Worm (Caenorhabditis elegans) whole organism, mixed stage, embryonic: ENCODE measurements around the gene cut-2.
A peak's percentile ranks its signal among the peaks of the same experiment; 100 is the strongest.

Experiments
- M03D4.4 ChIP-seq: sonication (generic microtip); optimal IDR thresholded peaks from 2 replicates; lab custom pipeline; 2017; ENCODE audit warnings: mild to moderate bottlenecking, missing genetic modification characterization, missing compliant biosample characterization
- bed-3 ChIP-seq: fragments of 200-800 bp; sonication (Bioruptor generic); optimal IDR thresholded peaks from 3 replicates; lab custom pipeline; 2018; ENCODE audit warnings: mild to moderate bottlenecking, missing genetic modification characterization, moderate library complexity, missing compliant biosample characterization
- blmp-1 ChIP-seq: fragments of 150-350 bp; optimal IDR thresholded peaks from 2 replicates; lab custom pipeline; 2014; ENCODE audit warnings: missing biosample characterization, missing genetic modification characterization
- ceh-39 ChIP-seq: fragments of 150-350 bp; optimal IDR thresholded peaks from 2 replicates; lab custom pipeline; 2014; ENCODE audit warnings: missing biosample characterization, missing genetic modification characterization
- ceh-43 ChIP-seq: fragments of 200-800 bp; sonication (Bioruptor generic); optimal IDR thresholded peaks from 2 replicates; lab custom pipeline; 2018; ENCODE audit warnings: mild to moderate bottlenecking, missing genetic modification characterization, moderate library complexity, missing compliant biosample characterization
- ceh-83 ChIP-seq: fragments of 200-800 bp; sonication (Bioruptor generic); optimal IDR thresholded peaks from 2 replicates; lab custom pipeline; 2018; ENCODE audit warnings: mild to moderate bottlenecking, missing genetic modification characterization, missing compliant biosample characterization
- ces-1 ChIP-seq: fragments of 150-350 bp; optimal IDR thresholded peaks from 2 replicates; lab custom pipeline; 2014; ENCODE audit warnings: missing biosample characterization, missing genetic modification reagents, missing genetic modification characterization
- cnd-1 ChIP-seq: fragments of 200-800 bp; sonication (Bioruptor generic); optimal IDR thresholded peaks from 2 replicates; lab custom pipeline; 2018; ENCODE audit warnings: mild to moderate bottlenecking, missing genetic modification characterization, missing compliant biosample characterization
- elt-3 ChIP-seq: fragments of 150-350 bp; optimal IDR thresholded peaks from 2 replicates; lab custom pipeline; 2014; ENCODE audit warnings: missing biosample characterization, missing genetic modification characterization
- flh-1 ChIP-seq: fragments of 200-800 bp; sonication (Bioruptor generic); optimal IDR thresholded peaks from 2 replicates; lab custom pipeline; 2018; ENCODE audit warnings: mild to moderate bottlenecking, missing genetic modification characterization, moderate library complexity, missing compliant biosample characterization
- ham-2 ChIP-seq: fragments of 200-800 bp; sonication (Bioruptor generic); optimal IDR thresholded peaks from 2 replicates; lab custom pipeline; 2018; ENCODE audit warnings: mild to moderate bottlenecking, missing genetic modification characterization, missing compliant biosample characterization
- hlh-1 ChIP-seq: fragments of 150-350 bp; optimal IDR thresholded peaks from 2 replicates; lab custom pipeline; 2014; ENCODE audit warnings: missing biosample characterization, missing genetic modification reagents, missing genetic modification characterization
- lin-13 ChIP-seq: fragments of 150-350 bp; optimal IDR thresholded peaks from 2 replicates; lab custom pipeline; 2014; ENCODE audit warnings: missing biosample characterization, missing genetic modification characterization
- lsy-2 ChIP-seq: fragments of 150-350 bp; optimal IDR thresholded peaks from 2 replicates; lab custom pipeline; 2014; ENCODE audit warnings: missing biosample characterization, missing genetic modification characterization
- mab-5 ChIP-seq: fragments of 150-350 bp; optimal IDR thresholded peaks from 2 replicates; lab custom pipeline; 2014; ENCODE audit warnings: missing biosample characterization, missing genetic modification characterization
- mep-1 ChIP-seq: fragments of 150-350 bp; optimal IDR thresholded peaks from 2 replicates; lab custom pipeline; 2017; ENCODE audit warnings: missing biosample characterization, missing genetic modification reagents, missing genetic modification characterization, inconsistent platforms
- mls-2 ChIP-seq: sonication (generic microtip); optimal IDR thresholded peaks from 2 replicates; lab custom pipeline; 2016; ENCODE audit warnings: mild to moderate bottlenecking, missing genetic modification characterization, moderate library complexity, missing compliant biosample characterization
- nhr-12 ChIP-seq: fragments of 150-350 bp; optimal IDR thresholded peaks from 2 replicates; lab custom pipeline; 2014; ENCODE audit warnings: missing biosample characterization, missing genetic modification characterization
- nhr-2 ChIP-seq: fragments of 150-350 bp; optimal IDR thresholded peaks from 2 replicates; lab custom pipeline; 2014; ENCODE audit warnings: missing biosample characterization, missing genetic modification characterization
- nhr-237 ChIP-seq: fragments of 150-350 bp; optimal IDR thresholded peaks from 2 replicates; lab custom pipeline; 2014; ENCODE audit warnings: missing biosample characterization, missing genetic modification characterization
- nhr-28 ChIP-seq: fragments of 150-350 bp; optimal IDR thresholded peaks from 2 replicates; lab custom pipeline; 2014; ENCODE audit warnings: missing biosample characterization, missing genetic modification characterization
- nhr-76 ChIP-seq: sonication (generic microtip); optimal IDR thresholded peaks from 2 replicates; lab custom pipeline; 2017; ENCODE audit warnings: missing biosample characterization, missing genetic modification characterization
- pha-4 ChIP-seq: fragments of 150-350 bp; optimal IDR thresholded peaks from 2 replicates; lab custom pipeline; 2018; ENCODE audit warnings: missing biosample characterization, missing genetic modification reagents, missing genetic modification characterization
- sem-2 ChIP-seq: fragments of 200-800 bp; sonication (Bioruptor generic); optimal IDR thresholded peaks from 2 replicates; lab custom pipeline; 2018; ENCODE audit warnings: mild to moderate bottlenecking, missing genetic modification characterization, missing compliant biosample characterization
- snpc-4 ChIP-seq: fragments of 150-350 bp; optimal IDR thresholded peaks from 2 replicates; lab custom pipeline; 2014; ENCODE audit warnings: missing biosample characterization, missing genetic modification characterization
- sptf-1 ChIP-seq: sonication (generic microtip); optimal IDR thresholded peaks from 2 replicates; lab custom pipeline; 2017; ENCODE audit warnings: mild to moderate bottlenecking, missing genetic modification characterization, moderate library complexity, missing compliant biosample characterization
- tbx-8 ChIP-seq: fragments of 200-800 bp; sonication (Bioruptor generic); optimal IDR thresholded peaks from 2 replicates; lab custom pipeline; 2018; ENCODE audit warnings: mild to moderate bottlenecking, missing genetic modification characterization, moderate library complexity, missing compliant biosample characterization
- unc-120 ChIP-seq: sonication (generic microtip); optimal IDR thresholded peaks from 2 replicates; lab custom pipeline; 2017; ENCODE audit warnings: missing genetic modification characterization, missing compliant biosample characterization; ENCODE audit not compliant: poor library complexity, severe bottlenecking
- unc-62 ChIP-seq: fragments of 150-350 bp; optimal IDR thresholded peaks from 2 replicates; lab custom pipeline; 2014; ENCODE audit warnings: missing biosample characterization, missing genetic modification reagents, missing genetic modification characterization
- zip-8 ChIP-seq: fragments of 150-350 bp; optimal IDR thresholded peaks from 2 replicates; lab custom pipeline; 2014; ENCODE audit warnings: missing biosample characterization, missing genetic modification characterization
- ztf-11 ChIP-seq: fragments of 150-350 bp; optimal IDR thresholded peaks from 2 replicates; lab custom pipeline; 2014; ENCODE audit warnings: missing biosample characterization, missing genetic modification characterization

The cut-2 gene

DNA sequence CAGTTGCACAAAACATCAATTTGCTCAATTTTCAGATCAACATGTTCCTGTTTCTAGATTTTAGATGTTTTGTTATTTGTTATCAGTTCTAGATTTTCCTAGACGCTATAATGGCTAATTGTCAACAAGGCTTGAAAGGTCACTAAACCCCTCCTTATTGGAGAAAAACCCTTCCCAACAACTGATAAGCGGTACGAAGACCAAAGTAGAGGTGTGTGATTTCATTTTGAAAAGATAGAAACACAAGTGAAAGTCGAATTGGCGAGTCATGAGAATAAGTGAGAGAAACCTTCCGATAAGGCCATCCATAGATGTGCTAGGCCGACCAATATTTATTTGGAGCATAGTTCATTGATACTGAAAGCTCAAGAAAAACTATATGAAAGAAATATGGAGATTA is 41.1 kb upstream of the cut-2 start:
- TF ChIP-seq ztf-11 (tag; lab: Kevin White, UChicago) (no peak), nhr-2 (tag; lab: Kevin White, UChicago) (no peak), cnd-1 (tag; lab: Kevin White, UChicago) (no peak), M03D4.4 (tag; lab: Kevin White, UChicago) (no peak), unc-120 (tag; lab: Kevin White, UChicago) (no peak), pha-4 (no peak), flh-1 (no peak), lin-13 (tag; lab: Kevin White, UChicago) (no peak), elt-3 (tag; lab: Kevin White, UChicago) (no peak), snpc-4 (no peak), nhr-76 (tag; lab: Kevin White, UChicago) (no peak)

- TF ChIP-seq ceh-83 (GFP tag; lab: Kevin White, UChicago) (no peak), unc-120 (tag; lab: Kevin White, UChicago) (peak; percentile 43)
Observed at ce11 chrV:13374532-13374931, 40.2 kb upstream of the cut-2 start.

ce11 chrV:13375861-13376260 is 38.9 kb upstream of the cut-2 start:
- TF ChIP-seq zip-8 (peak; percentile 62), sem-2 (GFP tag; lab: Kevin White, UChicago) (no peak)

DNA sequence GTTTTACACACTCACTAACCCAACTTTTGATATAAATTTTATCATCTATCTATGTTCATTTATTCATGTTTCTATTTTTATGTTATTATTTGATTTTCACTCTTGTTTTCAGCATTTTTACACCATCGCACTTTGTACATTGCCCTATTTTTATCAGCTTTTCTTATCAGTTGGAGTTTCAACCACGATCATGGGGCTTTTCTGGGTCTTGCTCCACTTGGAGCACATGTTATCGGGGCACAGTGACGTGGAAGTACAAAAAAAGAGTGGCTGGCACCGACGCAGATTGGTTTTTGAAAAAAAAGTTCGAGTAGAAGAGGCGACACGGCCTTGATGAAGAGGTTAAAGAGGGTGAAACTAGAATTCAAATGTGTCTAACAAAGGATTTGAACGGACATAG is 37.6 kb upstream of the cut-2 start:
- no peak for TF ChIP-seq ceh-39 (tag; lab: Kevin White, UChicago)

DNA sequence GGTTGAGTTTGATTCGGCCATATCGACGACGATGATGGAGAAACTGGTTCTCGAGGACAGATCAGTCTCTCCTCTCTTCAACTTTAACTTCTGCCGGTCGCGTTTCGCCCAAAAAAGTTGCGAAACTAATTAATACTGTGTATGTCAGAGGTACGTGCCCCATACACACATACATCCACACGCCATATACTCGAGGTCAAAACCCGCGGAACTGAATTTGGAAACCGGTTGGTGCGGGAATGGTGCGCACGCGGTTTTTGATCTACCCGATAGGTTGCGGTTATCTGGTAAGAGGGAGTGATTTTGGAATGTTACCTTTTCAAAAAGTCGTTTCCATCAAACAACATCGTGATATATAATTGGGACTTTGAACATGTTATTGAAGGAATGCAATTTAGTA is 34.6 kb upstream of the cut-2 start, which contains the start of gene ifbp-1:
Gene ifbp-1, minus strand, starts transcription at position 85 of the 400 bp plus-strand sequence.
- TF ChIP-seq lsy-2 (tag; lab: Kevin White, UChicago) (no peak), elt-3 (tag; lab: Kevin White, UChicago) (no peak), bed-3 (no peak), unc-62 (GFP tag; lab: Kevin White, UChicago) (no peak), mls-2 (tag; lab: Kevin White, UChicago) (no peak), ham-2 (GFP tag; lab: Kevin White, UChicago) (no peak), nhr-237 (tag; lab: Kevin White, UChicago) (no peak), zip-8 (no peak), hlh-1 (tag; lab: Kevin White, UChicago) (no peak), nhr-76 (tag; lab: Kevin White, UChicago) (no peak), ceh-43 (no peak), sem-2 (GFP tag; lab: Kevin White, UChicago) (no peak), lin-13 (tag; lab: Kevin White, UChicago) (no peak)

ce11 chrV:13380980-13381379 is 33.8 kb upstream of the cut-2 start, which contains the start of gene cpz-2:
Gene cpz-2 (plus strand): TSS chrV:13381189.
- TF ChIP-seq snpc-4: no peak
- TF ChIP-seq hlh-1 (tag; lab: Kevin White, UChicago): no peak
- TF ChIP-seq nhr-76 (tag; lab: Kevin White, UChicago): no peak
- TF ChIP-seq mep-1 (tag; lab: Kevin White, UChicago): no peak
- TF ChIP-seq nhr-2 (tag; lab: Kevin White, UChicago): no peak
- TF ChIP-seq mab-5 (tag; lab: Kevin White, UChicago): no peak
- TF ChIP-seq lsy-2 (tag; lab: Kevin White, UChicago): no peak
- no peak for TF ChIP-seq unc-120 (tag; lab: Kevin White, UChicago)
- TF ChIP-seq tbx-8: no peak
- no peak for TF ChIP-seq sptf-1 (tag; lab: Kevin White, UChicago)
- TF ChIP-seq blmp-1 (tag; lab: Kevin White, UChicago): no peak

DNA sequence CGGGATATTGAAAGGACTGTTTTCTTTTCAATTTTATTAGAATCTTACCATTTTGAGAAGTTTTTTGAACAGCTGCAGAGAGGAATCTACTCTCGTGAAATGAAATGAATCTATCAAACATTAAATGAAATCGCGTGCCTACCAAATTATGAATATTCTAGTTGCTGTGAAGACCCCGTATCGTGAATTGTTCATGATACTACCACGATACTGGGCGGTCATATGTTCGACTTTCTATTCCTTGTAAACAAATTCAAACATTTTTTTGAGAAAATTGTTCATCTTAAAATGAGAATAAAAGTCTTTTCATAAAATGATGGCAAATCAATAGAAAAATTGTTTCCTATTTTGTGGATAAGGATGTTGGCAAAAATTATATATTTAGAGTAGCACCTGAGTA is 29.0 kb upstream of the cut-2 start, which contains the start of gene gcy-34:
Gene gcy-34, minus strand, starts transcription at position 101 of the 400 bp plus-strand sequence.
- TF ChIP-seq ceh-39 (tag; lab: Kevin White, UChicago) (no peak), mab-5 (tag; lab: Kevin White, UChicago) (no peak), lsy-2 (tag; lab: Kevin White, UChicago) (no peak), nhr-28 (tag; lab: Kevin White, UChicago) (no peak), nhr-2 (tag; lab: Kevin White, UChicago) (no peak), unc-120 (tag; lab: Kevin White, UChicago) (no peak), tbx-8 (no peak), nhr-12 (tag; lab: Kevin White, UChicago) (no peak), zip-8 (no peak), elt-3 (tag; lab: Kevin White, UChicago) (no peak), ces-1 (no peak), ztf-11 (tag; lab: Kevin White, UChicago) (no peak)
- TF ChIP-seq, all 35 proteins: peak for 0
